Worm (Caenorhabditis elegans) whole organism, L4/young adult: ENCODE measurements around the gene rps-8.

Experiments
- dao-5 ChIP-seq: sonication (generic microtip); optimal IDR thresholded peaks from 2 replicates; lab custom pipeline; 2016; ENCODE audit warnings: missing genotype, missing genetic modification characterization, moderate library complexity, missing compliant biosample characterization
- him-1 ChIP-seq: sonication (generic microtip); optimal IDR thresholded peaks from 2 replicates; lab custom pipeline; 2016; ENCODE audit warnings: missing genotype, missing genetic modification reagents, missing genetic modification characterization, missing compliant biosample characterization

DNA sequence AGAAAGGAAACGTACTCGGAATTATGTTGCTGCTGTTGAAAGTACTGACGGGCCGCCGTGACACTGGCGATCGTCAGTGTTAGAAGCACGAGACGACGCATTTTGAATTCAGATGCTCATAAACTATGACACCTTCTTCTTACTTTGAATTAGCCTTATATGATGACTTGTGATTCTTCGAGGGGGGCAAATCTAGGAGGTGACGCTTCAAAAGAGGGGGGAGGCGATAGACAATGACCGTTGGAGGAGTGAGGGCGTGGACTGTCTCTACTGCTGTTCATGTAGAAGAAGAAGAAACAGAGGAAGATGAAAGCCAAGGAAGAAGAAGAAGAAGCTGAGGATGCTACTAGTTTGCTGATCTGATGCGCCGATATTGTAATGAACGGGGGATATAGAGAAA lies 33.1 kb upstream of the rps-8 start, which contains the start of gene daf-42:
- no peak for TF ChIP-seq him-1 (tag; lab: Kevin White, UChicago)
- no peak for TF ChIP-seq dao-5
